Worm (Caenorhabditis elegans): ENCODE results near the gene Y69E1A.3.

Gene Y69E1A.3

DNA sequence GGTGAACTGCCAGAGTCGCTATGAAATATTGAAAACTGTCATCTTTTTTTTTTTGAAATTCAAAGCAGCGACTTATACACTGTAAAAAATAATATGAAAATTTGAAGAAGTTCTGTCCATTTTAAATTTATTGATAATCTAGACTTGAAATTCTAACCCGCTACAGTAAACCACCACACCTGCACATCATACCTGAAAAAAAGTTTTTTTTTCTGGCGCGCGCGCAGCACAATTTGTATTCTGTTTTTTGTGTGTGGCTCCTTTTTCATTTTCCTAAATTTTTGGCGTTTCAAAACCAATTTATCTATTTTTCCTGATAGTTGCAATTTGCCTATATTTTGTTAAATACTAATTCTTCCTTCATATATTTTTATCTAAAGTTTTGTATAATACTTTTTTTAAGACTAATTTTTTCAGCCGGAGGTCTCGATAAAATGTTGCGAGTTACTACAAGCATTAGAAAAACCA lies 33.5 kb downstream of the Y69E1A.3 start, which contains the start of gene cyb-2.1:
Gene cyb-2.1 (plus strand): TSS at position 418 of the 468 bp plus-strand sequence.
- TF ChIP-seq madf-6 (GFP tag; IDR thresholded peaks at IDR 0.05), result peak; percentile 98
- TF ChIP-seq sea-2 (GFP tag; IDR thresholded peaks at IDR 0.05), result no peak
- TF ChIP-seq fkh-3 (tag; optimal IDR thresholded peaks at IDR 0.05), result no peak
- no peak for TF ChIP-seq B0019.2 (GFP tag; conservative IDR thresholded peaks at IDR 0.05)
- TF ChIP-seq bed-2 (GFP tag; IDR thresholded peaks at IDR 0.05), result no peak
- TF ChIP-seq mcd-1 (GFP tag; IDR thresholded peaks at IDR 0.05), result no peak
- no peak for TF ChIP-seq mes-4 (tag; optimal IDR thresholded peaks at IDR 0.05)
- TF ChIP-seq B0035.1 (tag; optimal IDR thresholded peaks at IDR 0.05), result no peak
- TF ChIP-seq F33H1.4 (GFP tag; IDR thresholded peaks at IDR 0.05), result peak; percentile 71
- peak; percentile 84 for TF ChIP-seq xnd-1 (tag; optimal IDR thresholded peaks at IDR 0.05)
- TF ChIP-seq ztf-26 (tag; optimal IDR thresholded peaks at IDR 0.05), result no peak
- peak; percentile 43; the same call in 1 of the 2 replicates for TF ChIP-seq rcor-1 (GFP tag; IDR thresholded peaks at IDR 0.05)
- no peak for TF ChIP-seq ztf-28 (GFP tag; IDR thresholded peaks at IDR 0.05)
- TF ChIP-seq efl-1 (GFP tag; optimal IDR thresholded peaks at IDR 0.05), result peak; percentile 59
- peak; percentile 69 for TF ChIP-seq ceh-91 (GFP tag; IDR thresholded peaks at IDR 0.05)
- TF ChIP-seq madf-8 (GFP tag; conservative IDR thresholded peaks at IDR 0.05), result peak; percentile 96
- TF ChIP-seq lsl-1 (GFP tag; optimal IDR thresholded peaks at IDR 0.05), result peak; percentile 84
- 0 out of 2 replicates have a peak, but pooled peaks have one; percentile 31 for TF ChIP-seq hsf-1 (GFP tag; IDR thresholded peaks at IDR 0.05)
- no peak for TF ChIP-seq gei-17 (GFP tag; optimal IDR thresholded peaks at IDR 0.05)
- TF ChIP-seq D2030.7 (GFP tag; IDR thresholded peaks at IDR 0.05), result peak; percentile 55
- TF ChIP-seq hmg-1.2 (GFP tag; IDR thresholded peaks at IDR 0.05), result peak; percentile 18; the same call in 1 of the 2 replicates

ce11 chrIV:10987342-10987945 lies 35.3 kb downstream of the Y69E1A.3 start, which contains the start of gene Y43E12A.3:
Y43E12A.3 (plus strand) TSS chrIV:10987895.
- TF ChIP-seq hsf-1 (GFP tag; IDR thresholded peaks at IDR 0.05) (0 out of 2 replicates have a peak, but pooled peaks have one; percentile 43), ceh-91 (GFP tag; IDR thresholded peaks at IDR 0.05) (peak; percentile 34; the same call in 1 of the 2 replicates), madf-6 (GFP tag; IDR thresholded peaks at IDR 0.05) (peak; percentile 72), Y53G8AR.9 (GFP tag; conservative IDR thresholded peaks at IDR 0.05) (0 out of 2 replicates have a peak, but pooled peaks have one; percentile 48), F33H1.4 (GFP tag; IDR thresholded peaks at IDR 0.05) (peak; percentile 28; the same call in 1 of the 2 replicates), rcor-1 (GFP tag; IDR thresholded peaks at IDR 0.05) (0 out of 2 replicates have a peak, but pooled peaks have one; percentile 5), D2030.7 (GFP tag; IDR thresholded peaks at IDR 0.05) (peak; percentile 24; the same call in 1 of the 2 replicates), madf-8 (GFP tag; conservative IDR thresholded peaks at IDR 0.05) (peak; percentile 30; the same call in 1 of the 2 replicates), ekl-4 (GFP tag; IDR thresholded peaks at IDR 0.05) (peak; percentile 60; the same call in 1 of the 2 replicates)

- TF ChIP-seq F55B11.4 (tag; optimal IDR thresholded peaks at IDR 0.05; ENCODE audit: borderline replicate concordance, insufficient read depth), result no peak
- TF ChIP-seq ztf-22 (GFP tag; optimal IDR thresholded peaks at IDR 0.05), result no peak
- no peak for TF ChIP-seq Y67H2A.10 (GFP tag; conservative IDR thresholded peaks at IDR 0.05)
- TF ChIP-seq him-1 (tag; optimal IDR thresholded peaks at IDR 0.05), result no peak
- TF ChIP-seq lsl-1 (GFP tag; optimal IDR thresholded peaks at IDR 0.05), result no peak
- TF ChIP-seq aptf-2 (GFP tag; conservative IDR thresholded peaks at IDR 0.05), result no peak
- TF ChIP-seq ceh-58 (GFP tag; IDR thresholded peaks at IDR 0.05), result no peak
- TF ChIP-seq ceh-40 (GFP tag; IDR thresholded peaks at IDR 0.05), result no peak
- TF ChIP-seq F33H1.4 (GFP tag; IDR thresholded peaks at IDR 0.05), result no peak
- no peak for TF ChIP-seq snpc-4 (GFP tag; optimal IDR thresholded peaks at IDR 0.05)
- TF ChIP-seq snpc-4 (tag; optimal IDR thresholded peaks at IDR 0.05), result no peak
- TF ChIP-seq attf-6 (GFP tag; IDR thresholded peaks at IDR 0.05), result no peak
- no peak for TF ChIP-seq athp-1 (tag; optimal IDR thresholded peaks at IDR 0.05)
- no peak for TF ChIP-seq pha-4 (tag; optimal IDR thresholded peaks at IDR 0.05)
- TF ChIP-seq madf-3 (GFP tag; IDR thresholded peaks at IDR 0.05), result no peak
Observed at ce11 chrIV:10990699-10991098, 38.6 kb downstream of the Y69E1A.3 start, which contains the start of gene F13H10.5. F13H10.5 (plus strand) TSS chrIV:10990999.

Data from whole organism, young adult.